Worm (Caenorhabditis elegans) whole organism, L4/young adult: ENCODE measurements around the gene hlh-28.

Experiments used
- W03F9.2 ChIP-seq: fragments of 150-350 bp; optimal IDR thresholded peaks from 2 replicates; lab custom pipeline; 2014; ENCODE audit warnings: missing biosample characterization, missing genetic modification characterization
- dao-5 ChIP-seq: sonication (generic microtip); optimal IDR thresholded peaks from 2 replicates; lab custom pipeline; 2016; ENCODE audit warnings: missing genotype, missing genetic modification characterization, moderate library complexity, missing compliant biosample characterization
- him-1 ChIP-seq: sonication (generic microtip); optimal IDR thresholded peaks from 2 replicates; lab custom pipeline; 2016; ENCODE audit warnings: missing genotype, missing genetic modification reagents, missing genetic modification characterization, missing compliant biosample characterization

DNA sequence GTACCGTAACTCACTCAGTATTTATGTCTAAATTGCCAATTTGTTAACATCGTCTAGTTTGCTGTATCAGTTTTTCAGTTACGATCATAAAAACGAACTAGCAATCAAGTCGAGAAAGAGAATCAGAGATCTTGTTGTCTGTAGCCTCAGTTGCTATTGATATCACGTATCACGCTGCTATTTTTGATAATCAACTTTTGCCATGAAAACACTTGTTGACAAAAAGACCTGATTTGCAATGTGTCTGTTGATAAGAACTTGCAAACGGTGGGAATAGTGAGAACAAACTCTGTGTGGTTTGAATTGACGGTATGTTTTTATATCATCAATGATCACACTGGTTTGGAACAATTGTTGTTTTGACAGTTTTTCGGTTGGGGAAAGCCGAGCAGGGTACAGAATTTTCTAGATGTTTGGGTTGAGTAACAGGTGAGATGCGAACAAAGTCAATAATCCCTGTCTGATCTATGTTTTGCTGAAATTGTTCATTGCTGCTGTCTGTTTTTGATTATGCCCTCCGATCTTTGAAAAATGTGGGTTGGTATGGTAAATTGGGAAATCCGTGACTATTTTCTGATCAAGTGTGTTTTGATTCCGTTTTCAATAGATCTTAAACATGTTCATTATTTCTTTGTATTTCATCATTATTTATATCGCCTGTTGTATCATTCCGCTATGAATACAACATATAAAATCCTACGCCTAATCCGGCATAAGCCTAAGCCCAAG, 41.6 kb upstream of the hlh-28 start:
- TF ChIP-seq W03F9.2 (tag; lab: Kevin White, UChicago) (no peak), dao-5 (tag; lab: Kevin White, UChicago) (no peak), him-1 (tag; lab: Kevin White, UChicago) (no peak)
